Worm (Caenorhabditis elegans): ENCODE results near the gene C53A3.1.

Gene C53A3.1

DNA sequence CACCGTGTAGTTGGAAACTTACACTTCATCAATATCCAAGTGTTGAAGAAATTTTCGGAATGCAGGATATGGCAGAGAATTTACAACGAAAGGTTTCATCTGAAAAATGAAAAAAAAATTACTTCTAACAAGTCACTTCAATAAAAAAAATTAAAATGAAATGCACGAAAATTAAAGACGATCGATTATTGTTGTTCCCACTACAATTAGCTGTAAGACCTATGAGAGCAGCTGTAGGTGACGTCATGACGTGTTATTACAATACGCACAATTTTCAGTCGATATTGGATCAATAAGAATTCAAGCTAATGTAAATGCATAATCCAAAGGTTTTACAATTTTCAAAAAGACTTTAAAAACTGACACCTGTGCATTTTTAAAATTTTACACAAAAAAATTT lies at the start of gene C53A3.1:
C53A3.1 (minus strand) TSS at position 101 of the 400 bp plus-strand sequence.
- no peak for TF ChIP-seq egl-27 (tag; optimal IDR thresholded peaks at IDR 0.05)
- no peak for TF ChIP-seq pqm-1 (tag; optimal IDR thresholded peaks at IDR 0.05)
- no peak for TF ChIP-seq aly-2 (tag; optimal IDR thresholded peaks at IDR 0.05)
- no peak for TF ChIP-seq daf-12 (tag; optimal IDR thresholded peaks at IDR 0.05)
- no peak for TF ChIP-seq ztf-4 (tag; optimal IDR thresholded peaks at IDR 0.05)
- no peak for TF ChIP-seq lin-39 (tag; optimal IDR thresholded peaks at IDR 0.05)
- TF ChIP-seq sea-2 (GFP tag; optimal IDR thresholded peaks at IDR 0.05) = no peak
- no peak for TF ChIP-seq fkh-10 (GFP tag; optimal IDR thresholded peaks at IDR 0.05)
- TF ChIP-seq nhr-67 (tag; optimal IDR thresholded peaks at IDR 0.05) = no peak
- TF ChIP-seq mdl-1 (tag; optimal IDR thresholded peaks at IDR 0.05) = no peak

DNA sequence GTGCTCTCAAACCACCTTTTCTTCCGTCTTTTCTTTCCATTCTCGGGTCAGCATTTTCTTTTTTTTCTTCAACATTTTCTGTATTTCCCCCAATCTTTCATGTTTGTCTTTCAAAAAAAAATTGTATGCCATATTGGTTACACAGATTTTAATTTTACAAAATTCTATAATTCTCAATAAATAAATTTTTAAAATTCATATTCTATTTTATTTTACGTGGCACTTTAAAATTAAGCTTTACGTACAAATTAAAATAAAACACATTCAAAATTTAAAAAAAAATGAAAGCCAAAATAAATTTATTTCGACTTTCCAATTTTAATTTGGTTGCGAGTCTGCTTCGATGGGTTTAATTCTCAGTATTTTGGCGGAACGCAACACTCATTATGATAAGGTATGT lies 45.4 kb upstream of the C53A3.1 start, which contains the start of gene ZC250.5:
ZC250.5 (plus strand) TSS at position 301 of the 400 bp plus-strand sequence.
- TF ChIP-seq nhr-76 (tag; optimal IDR thresholded peaks at IDR 0.05) (no peak), zag-1 (tag; optimal IDR thresholded peaks at IDR 0.05) (no peak), ZK546.5 (tag; optimal IDR thresholded peaks at IDR 0.05) (no peak)

DNA sequence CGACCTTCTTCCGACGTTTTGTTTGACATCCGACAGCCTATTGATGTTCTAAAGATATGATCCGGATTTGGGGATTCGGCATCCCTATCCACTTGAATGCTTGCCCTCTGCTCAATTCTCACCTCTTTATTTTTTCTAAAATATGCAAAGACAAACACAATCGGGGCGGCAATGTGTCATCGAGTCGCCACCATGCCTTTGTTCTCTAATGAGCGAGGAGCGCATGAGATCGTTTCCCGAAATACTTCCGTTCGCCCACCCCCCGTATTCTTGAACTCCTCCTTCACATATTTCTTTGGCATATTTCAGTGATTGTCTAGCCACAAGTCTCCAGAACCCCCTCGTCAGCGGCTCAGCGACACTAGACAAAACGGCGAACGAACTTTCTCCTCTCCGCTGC lies 39.3 kb upstream of the C53A3.1 start, which contains the start of gene cyn-17:
cyn-17 (plus strand) TSS at position 301 of the 400 bp plus-strand sequence.
- TF ChIP-seq lin-39 (tag; optimal IDR thresholded peaks at IDR 0.05) = no peak
- TF ChIP-seq nhr-76 (tag; optimal IDR thresholded peaks at IDR 0.05) = no peak
- TF ChIP-seq fkh-2 (tag; optimal IDR thresholded peaks at IDR 0.05) = no peak
- TF ChIP-seq nhr-237 (tag; optimal IDR thresholded peaks at IDR 0.05) = no peak
- no peak for TF ChIP-seq nhr-25 (tag; optimal IDR thresholded peaks at IDR 0.05)
- no peak for TF ChIP-seq elt-3 (tag; optimal IDR thresholded peaks at IDR 0.05)
- no peak for TF ChIP-seq ama-1 (optimal IDR thresholded peaks at IDR 0.05)
- no peak for TF ChIP-seq ztf-4 (tag; optimal IDR thresholded peaks at IDR 0.05)
- no peak for TF ChIP-seq unc-39 (tag; optimal IDR thresholded peaks at IDR 0.05)
- no peak for TF ChIP-seq lin-15B (tag; optimal IDR thresholded peaks at IDR 0.05)
- no peak for TF ChIP-seq eor-1 (tag; optimal IDR thresholded peaks at IDR 0.05)
- TF ChIP-seq nhr-12 (tag; optimal IDR thresholded peaks at IDR 0.05) = no peak
- TF ChIP-seq daf-12 (tag; optimal IDR thresholded peaks at IDR 0.05) = no peak
- TF ChIP-seq mdl-1 (tag; optimal IDR thresholded peaks at IDR 0.05) = no peak
- no peak for TF ChIP-seq zag-1 (tag; optimal IDR thresholded peaks at IDR 0.05)
- TF ChIP-seq mml-1 (tag; optimal IDR thresholded peaks at IDR 0.05) = no peak
- TF ChIP-seq jun-1 (tag; optimal IDR thresholded peaks at IDR 0.05) = no peak
- TF ChIP-seq elt-2 (tag; optimal IDR thresholded peaks at IDR 0.05) = no peak
- no peak for TF ChIP-seq hmg-11 (tag; optimal IDR thresholded peaks at IDR 0.05)

DNA sequence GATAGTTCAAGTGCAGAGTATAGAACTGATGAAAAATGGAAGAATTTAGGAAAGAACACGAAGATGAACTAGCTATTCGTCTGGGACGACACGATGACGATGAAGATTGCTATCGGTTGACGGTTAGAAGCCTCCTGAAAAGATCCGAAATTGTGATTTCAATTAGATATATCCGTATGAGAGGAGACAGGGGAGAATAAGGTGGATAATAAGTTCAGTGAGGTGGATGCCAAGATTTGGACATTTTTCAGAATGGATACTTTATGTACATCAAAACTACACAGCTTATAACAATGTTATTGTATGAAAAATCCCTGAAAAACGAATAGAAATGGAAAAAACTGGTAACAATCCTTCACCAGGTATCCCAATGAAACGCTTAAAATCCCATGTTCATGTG lies 38.1 kb upstream of the C53A3.1 start, which contains the start of gene nstp-3:
nstp-3 (minus strand) TSS at position 101 of the 400 bp plus-strand sequence.
- TF ChIP-seq snpc-4 (tag; optimal IDR thresholded peaks at IDR 0.05) = no peak

DNA sequence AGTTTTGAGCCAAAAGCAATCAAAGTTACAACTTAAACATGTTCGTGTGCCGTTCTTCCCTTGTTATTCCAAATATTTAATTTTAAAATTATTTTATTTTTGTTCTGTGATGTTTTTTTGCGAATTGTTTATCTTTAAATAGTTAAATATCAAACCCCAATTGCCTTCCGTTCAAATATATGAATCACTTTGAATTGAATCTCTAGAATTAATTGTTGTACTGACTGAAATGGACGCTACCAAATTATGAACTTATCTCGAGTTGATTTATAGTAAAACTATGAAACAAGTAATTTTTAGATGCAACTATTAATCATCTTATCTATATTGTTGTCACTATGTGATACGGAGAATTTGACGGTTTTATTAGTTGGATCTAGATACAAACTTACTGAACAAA lies 32.0 kb upstream of the C53A3.1 start, which contains the start of gene ZC250.2:
ZC250.2 (plus strand) TSS at position 301 of the 400 bp plus-strand sequence.
- TF ChIP-seq elt-2 (tag; optimal IDR thresholded peaks at IDR 0.05) (no peak), skn-1 (tag; optimal IDR thresholded peaks at IDR 0.05) (no peak)

DNA sequence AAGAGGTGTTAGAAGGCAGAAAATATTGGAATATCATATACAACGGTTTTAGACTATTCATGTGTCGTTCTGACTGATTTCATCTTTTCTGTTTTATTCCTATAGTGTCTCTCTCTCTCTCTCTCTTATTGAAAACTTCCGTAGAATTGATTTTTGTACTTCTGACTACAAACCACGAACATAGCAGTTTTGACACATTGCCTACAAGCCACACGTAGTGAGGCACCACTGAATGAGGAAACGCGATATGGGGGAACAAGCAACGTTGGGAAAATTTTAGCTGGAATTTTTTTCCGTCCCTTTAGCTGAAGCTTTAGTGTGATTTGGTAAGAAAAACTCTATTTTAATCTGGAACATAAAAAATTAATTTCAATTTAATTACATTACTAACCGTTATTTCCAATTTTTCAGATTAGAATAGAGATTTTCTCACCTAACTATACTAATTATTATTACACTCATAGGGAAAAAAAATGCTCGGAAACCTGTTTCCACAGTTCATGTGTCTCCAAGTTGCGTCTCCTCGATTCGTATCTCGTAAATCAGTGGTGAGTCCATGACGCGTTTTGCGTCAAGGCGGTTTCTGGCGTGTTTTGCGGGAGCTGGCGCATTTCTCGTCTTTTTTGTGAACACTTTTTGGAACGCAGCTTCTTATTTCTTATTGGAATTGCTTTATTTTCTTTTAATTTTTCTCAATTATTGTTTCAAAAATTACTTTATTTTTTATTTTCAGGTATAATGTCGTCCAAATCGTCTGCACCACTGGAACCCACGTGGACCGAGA lies 30.7 kb upstream of the C53A3.1 start, which contains the start of the genes nhr-142 and F44E7.9:
nhr-142 (minus strand) TSS at position 57 of the 784 bp plus-strand sequence.
F44E7.9 (plus strand) TSS at position 734 of the 784 bp plus-strand sequence.
- no peak for TF ChIP-seq sea-2 (GFP tag; optimal IDR thresholded peaks at IDR 0.05)
- peak; percentile 45 for TF ChIP-seq skn-1 (tag; optimal IDR thresholded peaks at IDR 0.05)
- TF ChIP-seq elt-3 (tag; optimal IDR thresholded peaks at IDR 0.05) = no peak
- TF ChIP-seq nhr-28 (tag; optimal IDR thresholded peaks at IDR 0.05) = no peak
- TF ChIP-seq nhr-237 (tag; optimal IDR thresholded peaks at IDR 0.05) = no peak
- TF ChIP-seq pha-4 (tag; optimal IDR thresholded peaks at IDR 0.05) = peak; percentile 83
- no peak for TF ChIP-seq aly-2 (tag; optimal IDR thresholded peaks at IDR 0.05)
- peak; percentile 43 for TF ChIP-seq egl-5 (tag; optimal IDR thresholded peaks at IDR 0.05)
- no peak for TF ChIP-seq elt-1 (tag; optimal IDR thresholded peaks at IDR 0.05)
- peak; percentile 63 for TF ChIP-seq nhr-25 (tag; optimal IDR thresholded peaks at IDR 0.05)
- no peak for TF ChIP-seq ztf-11 (tag; optimal IDR thresholded peaks at IDR 0.05)
- TF ChIP-seq nfya-1 (tag; optimal IDR thresholded peaks at IDR 0.05; ENCODE audit: insufficient read depth) = peak; percentile 72
- TF ChIP-seq mml-1 (tag; optimal IDR thresholded peaks at IDR 0.05) = no peak
- peak; percentile 60 for TF ChIP-seq nhr-11 (tag; optimal IDR thresholded peaks at IDR 0.05)
- TF ChIP-seq ztf-4 (tag; optimal IDR thresholded peaks at IDR 0.05) = no peak
- TF ChIP-seq elt-2 (tag; optimal IDR thresholded peaks at IDR 0.05) = peak; percentile 72
- peak; percentile 41 for TF ChIP-seq nhr-77 (tag; optimal IDR thresholded peaks at IDR 0.05)
- TF ChIP-seq tbx-2 (tag; optimal IDR thresholded peaks at IDR 0.05) = peak; percentile 71
- no peak for TF ChIP-seq fos-1 (tag; optimal IDR thresholded peaks at IDR 0.05)
- TF ChIP-seq egl-27 (tag; optimal IDR thresholded peaks at IDR 0.05) = peak; percentile 25
- peak; percentile 91 for TF ChIP-seq lin-15B (tag; optimal IDR thresholded peaks at IDR 0.05)
- no peak for TF ChIP-seq ceh-16 (tag; optimal IDR thresholded peaks at IDR 0.05)
- no peak for TF ChIP-seq unc-62 (GFP tag; optimal IDR thresholded peaks at IDR 0.05)
- TF ChIP-seq hmg-11 (tag; optimal IDR thresholded peaks at IDR 0.05) = peak; percentile 71
- TF ChIP-seq daf-12 (tag; optimal IDR thresholded peaks at IDR 0.05) = no peak
- no peak for TF ChIP-seq zag-1 (tag; optimal IDR thresholded peaks at IDR 0.05)
- TF ChIP-seq nhr-67 (tag; optimal IDR thresholded peaks at IDR 0.05) = no peak
- peak; percentile 35 for TF ChIP-seq jun-1 (tag; optimal IDR thresholded peaks at IDR 0.05)

Measured in whole organism, L3 larva.